Worm (Caenorhabditis elegans) whole organism, mixed stage, embryonic: ENCODE measurements around the gene far-6.
A peak's percentile ranks its signal among the peaks of the same experiment; 100 is the strongest.

Experiments
- M03D4.4 ChIP-seq: sonication (generic microtip); optimal IDR thresholded peaks from 2 replicates; lab custom pipeline; 2017; ENCODE audit warnings: mild to moderate bottlenecking, missing genetic modification characterization, missing compliant biosample characterization
- drap-1 ChIP-seq: fragments of 200-800 bp; sonication (Bioruptor generic); optimal IDR thresholded peaks from 3 replicates; lab custom pipeline; 2018; ENCODE audit warnings: mild to moderate bottlenecking, missing genetic modification characterization, missing compliant biosample characterization
- elt-1 ChIP-seq: sonication (generic microtip); optimal IDR thresholded peaks from 2 replicates; lab custom pipeline; 2017; ENCODE audit warnings: missing genetic modification characterization, mild to moderate bottlenecking, missing compliant biosample characterization, antibody characterized with exemption, moderate library complexity, borderline replicate concordance; ENCODE audit not compliant: insufficient read depth
- flh-1 ChIP-seq: fragments of 200-800 bp; sonication (Bioruptor generic); optimal IDR thresholded peaks from 2 replicates; lab custom pipeline; 2018; ENCODE audit warnings: mild to moderate bottlenecking, missing genetic modification characterization, moderate library complexity, missing compliant biosample characterization
- lin-13 ChIP-seq: fragments of 150-350 bp; optimal IDR thresholded peaks from 2 replicates; lab custom pipeline; 2014; ENCODE audit warnings: missing biosample characterization, missing genetic modification characterization
- lsy-2 ChIP-seq: fragments of 150-350 bp; optimal IDR thresholded peaks from 2 replicates; lab custom pipeline; 2014; ENCODE audit warnings: missing biosample characterization, missing genetic modification characterization
- mab-5 ChIP-seq: fragments of 150-350 bp; optimal IDR thresholded peaks from 2 replicates; lab custom pipeline; 2014; ENCODE audit warnings: missing biosample characterization, missing genetic modification characterization
- nhr-28 ChIP-seq: fragments of 150-350 bp; optimal IDR thresholded peaks from 2 replicates; lab custom pipeline; 2014; ENCODE audit warnings: missing biosample characterization, missing genetic modification characterization
- nhr-76 ChIP-seq: sonication (generic microtip); optimal IDR thresholded peaks from 2 replicates; lab custom pipeline; 2017; ENCODE audit warnings: missing biosample characterization, missing genetic modification characterization
- snpc-4 ChIP-seq: fragments of 150-350 bp; optimal IDR thresholded peaks from 2 replicates; lab custom pipeline; 2014; ENCODE audit warnings: missing biosample characterization, missing genetic modification characterization
- unc-39 ChIP-seq: fragments of 150-350 bp; optimal IDR thresholded peaks from 2 replicates; lab custom pipeline; 2014; ENCODE audit warnings: missing biosample characterization, missing genetic modification characterization

- TF ChIP-seq nhr-28 (tag; lab: Kevin White, UChicago), result no peak
- no peak for TF ChIP-seq nhr-76 (tag; lab: Kevin White, UChicago)
- TF ChIP-seq unc-39 (tag; lab: Kevin White, UChicago), result no peak
- TF ChIP-seq flh-1, result no peak
- TF ChIP-seq lin-13 (tag; lab: Kevin White, UChicago), result no peak
- TF ChIP-seq lsy-2 (tag; lab: Kevin White, UChicago), result peak; percentile 87
- no peak for TF ChIP-seq elt-1 (tag; lab: Kevin White, UChicago)
- no peak for TF ChIP-seq drap-1 (GFP tag; lab: Kevin White, UChicago)
- TF ChIP-seq snpc-4 (tag; lab: Kevin White, UChicago), result no peak
- no peak for TF ChIP-seq mab-5
- no peak for TF ChIP-seq M03D4.4 (tag; lab: Kevin White, UChicago)
Measured at ce11 chrIV:13370235-13370739, 42.1 kb downstream of the far-6 start, which contains the start of the genes rla-2, popl-7 and Y62E10A.24.
